Worm (Caenorhabditis elegans) whole organism, young adult: ENCODE data around the gene F41H10.1.
A peak's percentile ranks its signal among the peaks of the same experiment; 100 is the strongest.

Experiments used
- B0035.1 ChIP-seq: sonication (generic microtip); optimal IDR thresholded peaks from 2 replicates; lab custom pipeline; 2016; ENCODE audit warnings: missing genetic modification characterization, mild to moderate bottlenecking, missing compliant biosample characterization, missing genotype, missing genetic modification reagents
- D2030.7 ChIP-seq: fragments of 200-800 bp; sonication (Bioruptor generic); IDR thresholded peaks from 2 replicates; pipeline ENCODE4 v1.3.6; 2022; ENCODE audit warnings: missing genetic modification reagents, missing genetic modification characterization, missing compliant biosample characterization
- F23B12.7 ChIP-seq: sonication (generic microtip); optimal IDR thresholded peaks from 2 replicates; lab custom pipeline; 2017; ENCODE audit warnings: missing genetic modification characterization, mild to moderate bottlenecking, missing compliant biosample characterization, antibody characterized with exemption, moderate library complexity; ENCODE audit not compliant: insufficient read depth
- F33H1.4 ChIP-seq: fragments of 200-800 bp; sonication (Bioruptor generic); IDR thresholded peaks from 2 replicates; pipeline ENCODE4 v1.3.6; 2022; ENCODE audit warnings: missing genetic modification reagents, missing genetic modification characterization, missing compliant biosample characterization
- F49E8.2 ChIP-seq: sonication (generic microtip); optimal IDR thresholded peaks from 3 replicates; lab custom pipeline; 2017; ENCODE audit warnings: missing genetic modification characterization, mild to moderate bottlenecking, missing compliant biosample characterization, antibody characterized with exemption, moderate library complexity; ENCODE audit not compliant: insufficient read depth
- F55B11.4 ChIP-seq: sonication (generic microtip); optimal IDR thresholded peaks from 2 replicates; lab custom pipeline; 2016; ENCODE audit warnings: missing compliant biosample characterization, missing genetic modification characterization, borderline replicate concordance; ENCODE audit not compliant: insufficient read depth
- F57A8.1 ChIP-seq: fragments of 200-800 bp; sonication (Bioruptor generic); optimal IDR thresholded peaks from 2 replicates; lab custom pipeline; 2018; ENCODE audit warnings: mild to moderate bottlenecking, missing genetic modification characterization, moderate library complexity, missing compliant biosample characterization
- K12H6.12 ChIP-seq: fragments of 200-800 bp; sonication (Bioruptor generic); optimal IDR thresholded peaks from 2 replicates; lab custom pipeline; 2018; ENCODE audit warnings: mild to moderate bottlenecking, missing genetic modification characterization, missing compliant biosample characterization
- T07F8.4 ChIP-seq: sonication (generic microtip); optimal IDR thresholded peaks from 2 replicates; lab custom pipeline; 2016; ENCODE audit warnings: mild to moderate bottlenecking, missing genetic modification characterization, moderate library complexity, missing compliant biosample characterization
- Y95B8A.8 ChIP-seq: fragments of 200-800 bp; sonication (Bioruptor generic); IDR thresholded peaks from 2 replicates; pipeline ENCODE4 v1.3.6; 2022; ENCODE audit warnings: missing genetic modification reagents, missing genetic modification characterization, missing compliant biosample characterization
- aptf-2 ChIP-seq: fragments of 200-800 bp; sonication (Bioruptor generic); conservative IDR thresholded peaks from 2 replicates; pipeline ENCODE4 v1.3.6; 2022; ENCODE audit warnings: missing genetic modification reagents, missing genetic modification characterization, missing compliant biosample characterization
- atf-7 ChIP-seq: sonication (generic microtip); optimal IDR thresholded peaks from 2 replicates; lab custom pipeline; 2017; ENCODE audit warnings: mild to moderate bottlenecking, missing genetic modification characterization, missing compliant biosample characterization
- athp-1 ChIP-seq: sonication (generic microtip); optimal IDR thresholded peaks from 2 replicates; lab custom pipeline; 2017; ENCODE audit warnings: mild to moderate bottlenecking, missing genetic modification characterization, missing compliant biosample characterization
- attf-5 ChIP-seq: fragments of 200-800 bp; sonication (Bioruptor generic); optimal IDR thresholded peaks from 2 replicates; lab custom pipeline; 2018; ENCODE audit warnings: mild to moderate bottlenecking, missing genetic modification characterization, missing compliant biosample characterization
- attf-6 ChIP-seq: fragments of 200-800 bp; sonication (Bioruptor generic); IDR thresholded peaks from 2 replicates; pipeline ENCODE4 v1.3.6; 2022; ENCODE audit warnings: missing genetic modification reagents, missing genetic modification characterization, missing compliant biosample characterization
- cebp-1 ChIP-seq, 2 experiments: fragments of 200-800 bp in 1 of 2; sonication (Bioruptor generic) in 1 of 2; sonication (generic microtip) in 1 of 2; IDR thresholded peaks in 1 of 2; optimal IDR thresholded peaks in 1 of 2; 2 replicates each; pipeline versions ENCODE4 v1.3.6 to Lab custom; 2017 to 2022; ENCODE audit warnings: missing compliant biosample characterization in 2 of 2, missing genetic modification characterization in 2 of 2, mild to moderate bottlenecking in 1 of 2, missing genetic modification reagents in 1 of 2, moderate library complexity in 1 of 2
- ceh-91 ChIP-seq: fragments of 200-800 bp; sonication (Bioruptor generic); IDR thresholded peaks from 2 replicates; pipeline ENCODE4 v1.3.6; 2022; ENCODE audit warnings: missing genetic modification reagents, missing genetic modification characterization, missing compliant biosample characterization
- dox-1 ChIP-seq: fragments of 200-800 bp; sonication (Bioruptor generic); IDR thresholded peaks from 2 replicates; pipeline ENCODE4 v1.3.6; 2022; ENCODE audit warnings: missing genetic modification reagents, missing genetic modification characterization, missing compliant biosample characterization
- efl-1 ChIP-seq: fragments of 150-350 bp; optimal IDR thresholded peaks from 2 replicates; lab custom pipeline; 2014; ENCODE audit warnings: missing biosample characterization, missing genetic modification reagents, missing genetic modification characterization
- egl-18 ChIP-seq: fragments of 200-800 bp; sonication (Bioruptor generic); IDR thresholded peaks from 2 replicates; pipeline ENCODE4 v1.3.6; 2022; ENCODE audit warnings: missing genetic modification reagents, missing genetic modification characterization, missing compliant biosample characterization
- egrh-3 ChIP-seq: fragments of 200-800 bp; sonication (Bioruptor generic); IDR thresholded peaks from 2 replicates; pipeline ENCODE4 v1.3.6; 2022; ENCODE audit warnings: missing genetic modification reagents, missing genetic modification characterization, missing compliant biosample characterization
- hlh-26 ChIP-seq: fragments of 200-800 bp; sonication (Bioruptor generic); conservative IDR thresholded peaks from 2 replicates; pipeline ENCODE4 v1.3.6; 2022; ENCODE audit warnings: missing genetic modification reagents, missing genetic modification characterization, missing compliant biosample characterization
- hrde-1 ChIP-seq: sonication (generic microtip); optimal IDR thresholded peaks from 2 replicates; lab custom pipeline; 2016; ENCODE audit warnings: missing genetic modification characterization, mild to moderate bottlenecking, missing compliant biosample characterization, moderate library complexity, missing genotype, missing genetic modification reagents, borderline replicate concordance
- let-526 ChIP-seq: fragments of 200-800 bp; sonication (Bioruptor generic); IDR thresholded peaks from 2 replicates; pipeline ENCODE4 v1.3.6; 2022; ENCODE audit warnings: missing genetic modification reagents, missing genetic modification characterization, missing compliant biosample characterization
- lin-35 ChIP-seq, 3 experiments: fragments of 150-350 bp in 2 of 3; sonication (generic microtip) in 1 of 3; optimal IDR thresholded peaks; 2 replicates each; lab custom pipeline; 2014 to 2018; ENCODE audit warnings: missing biosample characterization in 3 of 3, missing genetic modification characterization in 3 of 3, missing genetic modification reagents in 3 of 3
- lin-54 ChIP-seq: fragments of 200-800 bp; sonication (Bioruptor generic); optimal IDR thresholded peaks from 2 replicates; lab custom pipeline; 2018; ENCODE audit warnings: mild to moderate bottlenecking, missing genetic modification characterization, missing compliant biosample characterization
- lsy-27 ChIP-seq: sonication (generic microtip); optimal IDR thresholded peaks from 2 replicates; lab custom pipeline; 2017; ENCODE audit warnings: missing genetic modification characterization, mild to moderate bottlenecking, missing compliant biosample characterization, antibody characterized with exemption, missing genotype, borderline replicate concordance; ENCODE audit not compliant: insufficient read depth
- madf-10 ChIP-seq: sonication (generic microtip); optimal IDR thresholded peaks from 2 replicates; lab custom pipeline; 2016; ENCODE audit warnings: mild to moderate bottlenecking, missing genetic modification characterization, missing compliant biosample characterization
- madf-3 ChIP-seq: fragments of 200-800 bp; sonication (Bioruptor generic); IDR thresholded peaks from 2 replicates; pipeline ENCODE4 v1.3.6; 2022; ENCODE audit warnings: missing genetic modification reagents, missing genetic modification characterization, missing compliant biosample characterization
- madf-6 ChIP-seq: fragments of 200-800 bp; sonication (Bioruptor generic); IDR thresholded peaks from 2 replicates; pipeline ENCODE4 v1.3.6; 2022; ENCODE audit warnings: missing genetic modification reagents, missing genetic modification characterization, missing compliant biosample characterization
- mes-4 ChIP-seq: sonication (generic microtip); optimal IDR thresholded peaks from 2 replicates; lab custom pipeline; 2016; ENCODE audit warnings: missing genotype, missing genetic modification characterization, missing compliant biosample characterization
- nfyb-1 ChIP-seq: fragments of 200-800 bp; sonication (Bioruptor generic); IDR thresholded peaks from 2 replicates; pipeline ENCODE4 v1.3.6; 2022; ENCODE audit warnings: missing genetic modification reagents, missing genetic modification characterization, missing compliant biosample characterization
- nhr-80 ChIP-seq: sonication (generic microtip); optimal IDR thresholded peaks from 2 replicates; lab custom pipeline; 2016; ENCODE audit warnings: missing genetic modification characterization, missing compliant biosample characterization
- nhr-90 ChIP-seq: sonication (generic microtip); optimal IDR thresholded peaks from 2 replicates; lab custom pipeline; 2016; ENCODE audit warnings: missing genotype, mild to moderate bottlenecking, missing genetic modification characterization, missing compliant biosample characterization
- rcor-1 ChIP-seq: fragments of 200-800 bp; sonication (Bioruptor generic); IDR thresholded peaks from 2 replicates; pipeline ENCODE4 v1.3.6; 2022; ENCODE audit warnings: missing genetic modification reagents, missing genetic modification characterization, missing compliant biosample characterization
- snpc-1.3 ChIP-seq: sonication (generic microtip); optimal IDR thresholded peaks from 2 replicates; lab custom pipeline; 2017; ENCODE audit warnings: missing genetic modification characterization, mild to moderate bottlenecking, missing compliant biosample characterization, antibody characterized with exemption, moderate library complexity, missing genotype, missing genetic modification reagents; ENCODE audit not compliant: insufficient read depth
- snpc-3.4 ChIP-seq: sonication (generic microtip); optimal IDR thresholded peaks from 2 replicates; lab custom pipeline; 2017; ENCODE audit warnings: missing genetic modification characterization, mild to moderate bottlenecking, missing compliant biosample characterization, antibody characterized with exemption, moderate library complexity, missing genotype, missing genetic modification reagents
- snpc-4 ChIP-seq, 5 experiments: fragments of 150-350 bp in 1 of 5; sonication (generic microtip) in 4 of 5; optimal IDR thresholded peaks; 2 replicates each; lab custom pipeline; 2014 to 2018; ENCODE audit warnings: missing genetic modification characterization in 5 of 5, missing biosample characterization in 3 of 5, antibody characterized with exemption in 2 of 5, mild to moderate bottlenecking in 2 of 5, missing compliant biosample characterization in 2 of 5, missing genotype in 2 of 5, moderate library complexity in 2 of 5, missing genetic modification reagents in 1 of 5
- tlf-1 ChIP-seq: fragments of 200-800 bp; sonication (Bioruptor generic); optimal IDR thresholded peaks from 2 replicates; lab custom pipeline; 2018; ENCODE audit warnings: mild to moderate bottlenecking, missing genetic modification characterization, missing compliant biosample characterization
- unc-62 ChIP-seq: fragments of 150-350 bp; optimal IDR thresholded peaks from 2 replicates; lab custom pipeline; 2014; ENCODE audit warnings: missing biosample characterization, missing genetic modification reagents, missing genetic modification characterization
- zim-3 ChIP-seq: sonication (generic microtip); optimal IDR thresholded peaks from 2 replicates; lab custom pipeline; 2017; ENCODE audit warnings: mild to moderate bottlenecking, missing genetic modification characterization, moderate library complexity, missing compliant biosample characterization
- ztf-18 ChIP-seq: sonication (generic microtip); optimal IDR thresholded peaks from 2 replicates; lab custom pipeline; 2016; ENCODE audit warnings: missing genotype, mild to moderate bottlenecking, missing genetic modification characterization, missing compliant biosample characterization

Gene F41H10.1

DNA sequence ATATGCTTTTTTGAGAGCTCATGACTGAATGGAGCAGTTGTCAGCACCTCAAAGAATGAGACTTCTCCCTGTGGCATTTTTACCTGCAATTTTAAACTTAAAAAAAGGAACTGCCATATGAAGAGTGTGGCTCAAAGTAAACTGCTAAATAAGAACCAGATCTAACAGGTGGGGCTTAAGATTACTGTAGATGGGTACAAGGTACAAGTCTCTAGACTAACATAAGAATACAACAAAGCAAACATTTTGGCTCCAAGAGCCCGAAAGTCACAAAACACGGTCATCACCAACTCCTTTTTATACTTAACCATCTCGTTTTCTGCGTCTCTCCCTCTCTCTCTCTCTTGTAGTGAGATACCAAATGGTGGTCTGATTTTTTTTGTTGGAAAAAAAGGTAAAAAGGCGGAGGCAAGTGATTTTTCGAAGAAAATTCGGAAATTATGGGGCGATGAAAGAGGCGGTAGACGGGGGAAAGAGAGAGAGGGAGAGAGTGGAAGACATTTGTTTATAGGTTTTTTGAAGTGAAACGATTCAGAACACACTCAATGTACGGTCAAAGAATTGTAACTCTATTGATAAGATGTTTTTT lies 5.9 kb downstream of the F41H10.1 start, which contains the start of gene elo-6:
TSS of gene elo-6 (minus strand) at position 83 of the 589 bp plus-strand sequence.
- TF ChIP-seq F23B12.7 (tag; lab: Kevin White, UChicago), result no peak
- peak; percentile 55 for TF ChIP-seq atf-7
- TF ChIP-seq ceh-91, result no peak
- peak; percentile 2 for TF ChIP-seq madf-10 (tag; lab: Kevin White, UChicago)
- 0 out of 2 replicates have a peak, but pooled peaks have one; percentile 34 for TF ChIP-seq dox-1 (GFP tag; lab: Robert Waterston, UW)
- TF ChIP-seq hrde-1 (tag; lab: Kevin White, UChicago), result no peak
- peak; percentile 31 for TF ChIP-seq attf-5 (GFP tag; lab: Kevin White, UChicago)
- TF ChIP-seq aptf-2 (GFP tag; lab: Robert Waterston, UW), result no peak
- no peak for TF ChIP-seq efl-1 (GFP tag; lab: Kevin White, UChicago)
- no peak for TF ChIP-seq cebp-1 (GFP tag; IDR thresholded peaks at IDR 0.05; lab: Robert Waterston, UW)
- peak; percentile 52 for TF ChIP-seq cebp-1 (tag; optimal IDR thresholded peaks at IDR 0.05; lab: Kevin White, UChicago)
- TF ChIP-seq ztf-18 (tag; lab: Kevin White, UChicago), result peak; percentile 47
- TF ChIP-seq nhr-80 (tag; lab: Kevin White, UChicago), result peak; percentile 89
- no peak for TF ChIP-seq rcor-1
- TF ChIP-seq madf-3 (GFP tag; lab: Robert Waterston, UW), result no peak
- TF ChIP-seq madf-6 (GFP tag; lab: Robert Waterston, UW), result no peak
- TF ChIP-seq snpc-4 (GFP tag; optimal IDR thresholded peaks at IDR 0.05; lab: Kevin White, UChicago), result no peak
- peak in 1 of 4 experiments; percentile 23 for TF ChIP-seq snpc-4 (tag; optimal IDR thresholded peaks at IDR 0.05; lab: Kevin White, UChicago)
- no peak for TF ChIP-seq egrh-3 (GFP tag; lab: Robert Waterston, UW)
- no peak for TF ChIP-seq zim-3 (tag; lab: Kevin White, UChicago)
- no peak for TF ChIP-seq F49E8.2 (tag; lab: Kevin White, UChicago)
- no peak for TF ChIP-seq snpc-1.3 (tag; lab: Kevin White, UChicago)
- no peak for TF ChIP-seq athp-1 (tag; lab: Kevin White, UChicago)
- TF ChIP-seq egl-18 (GFP tag; lab: Robert Waterston, UW), result no peak

- TF ChIP-seq nhr-90 (tag; lab: Kevin White, UChicago), result no peak
- TF ChIP-seq B0035.1, result no peak
- TF ChIP-seq snpc-3.4 (tag; lab: Kevin White, UChicago), result peak; percentile 28
- TF ChIP-seq tlf-1 (GFP tag; lab: Kevin White, UChicago), result peak; percentile 24
- TF ChIP-seq F57A8.1 (GFP tag; lab: Kevin White, UChicago), result no peak
- TF ChIP-seq K12H6.12 (tag; lab: Kevin White, UChicago), result no peak
- TF ChIP-seq D2030.7 (GFP tag; lab: Robert Waterston, UW), result no peak; the same call in 1 of the 2 replicates
- TF ChIP-seq dox-1 (GFP tag; lab: Robert Waterston, UW), result no peak
- peak; percentile 57 for TF ChIP-seq lin-54 (GFP tag; lab: Kevin White, UChicago)
- TF ChIP-seq hrde-1 (tag; lab: Kevin White, UChicago), result peak; percentile 67
- no peak for TF ChIP-seq lin-35 (GFP tag; optimal IDR thresholded peaks at IDR 0.05; lab: Kevin White, UChicago)
- TF ChIP-seq Y95B8A.8 (GFP tag; lab: Robert Waterston, UW), result no peak
- TF ChIP-seq snpc-1.3 (tag; lab: Kevin White, UChicago), result peak; percentile 71
- no peak for TF ChIP-seq unc-62 (GFP tag; lab: Kevin White, UChicago)
- peak; percentile 18 for TF ChIP-seq snpc-4 (GFP tag; optimal IDR thresholded peaks at IDR 0.05; lab: Kevin White, UChicago)
- TF ChIP-seq snpc-4 (tag; optimal IDR thresholded peaks at IDR 0.05; lab: Kevin White, UChicago), result peak in 3 of 4 experiments; percentile 6 to 85 (median 42)
- no peak for TF ChIP-seq lsy-27 (tag; lab: Kevin White, UChicago)
- no peak for TF ChIP-seq F55B11.4 (tag; lab: Kevin White, UChicago)
- peak; percentile 48 for TF ChIP-seq F49E8.2 (tag; lab: Kevin White, UChicago)
- TF ChIP-seq let-526 (GFP tag; lab: Robert Waterston, UW), result no peak
- TF ChIP-seq atf-7, result no peak
- no peak for TF ChIP-seq mes-4 (tag; lab: Kevin White, UChicago)
- TF ChIP-seq zim-3 (tag; lab: Kevin White, UChicago), result no peak
- peak; percentile 39 for TF ChIP-seq F33H1.4 (GFP tag; lab: Robert Waterston, UW)
- no peak for TF ChIP-seq hlh-26 (GFP tag; lab: Robert Waterston, UW)
- TF ChIP-seq T07F8.4 (tag; lab: Kevin White, UChicago), result no peak
- peak; percentile 84 for TF ChIP-seq attf-6 (GFP tag; lab: Robert Waterston, UW)
- no peak for TF ChIP-seq nfyb-1 (GFP tag; lab: Robert Waterston, UW)
Measured at ce11 chrIV:5389951-5390350, 7.2 kb downstream of the F41H10.1 start.
